Worm (Caenorhabditis elegans) whole organism, L1 larva: Measurements from ENCODE around the gene rab-37.

Experiments
- C34B4.2 ChIP-seq: sonication (generic microtip); optimal IDR thresholded peaks from 2 replicates; lab custom pipeline; 2017; ENCODE audit warnings: mild to moderate bottlenecking, missing genetic modification characterization, missing compliant biosample characterization
- F16B12.6 ChIP-seq: fragments of 150-350 bp; optimal IDR thresholded peaks from 2 replicates; lab custom pipeline; 2014; ENCODE audit warnings: missing biosample characterization, missing genetic modification characterization
- Y116A8C.19 ChIP-seq: sonication (generic microtip); optimal IDR thresholded peaks from 2 replicates; lab custom pipeline; 2016; ENCODE audit warnings: missing compliant biosample characterization, missing genetic modification characterization, borderline replicate concordance
- aha-1 ChIP-seq: fragments of 150-350 bp; optimal IDR thresholded peaks from 2 replicates; lab custom pipeline; 2014; ENCODE audit warnings: missing biosample characterization, missing genetic modification characterization
- alr-1 ChIP-seq: fragments of 200-800 bp; sonication (Bioruptor generic); optimal IDR thresholded peaks from 2 replicates; lab custom pipeline; 2018; ENCODE audit warnings: borderline replicate concordance, mild to moderate bottlenecking, missing genetic modification characterization, missing compliant biosample characterization
- ama-1 ChIP-seq: fragments of 150-350 bp; optimal IDR thresholded peaks from 2 replicates; lab custom pipeline; 2014
- ceh-8 ChIP-seq: fragments of 200-800 bp; sonication (Bioruptor generic); optimal IDR thresholded peaks from 2 replicates; lab custom pipeline; 2018; ENCODE audit warnings: mild to moderate bottlenecking, missing genetic modification characterization, moderate library complexity, missing compliant biosample characterization
- ceh-90 ChIP-seq: sonication (generic microtip); optimal IDR thresholded peaks from 2 replicates; lab custom pipeline; 2016; ENCODE audit warnings: missing genetic modification characterization, missing compliant biosample characterization
- ces-1 ChIP-seq: fragments of 150-350 bp; optimal IDR thresholded peaks from 2 replicates; lab custom pipeline; 2014; ENCODE audit warnings: missing biosample characterization, missing genetic modification reagents, missing genetic modification characterization
- dpl-1 ChIP-seq, 3 experiments: fragments of 150-350 bp in 2 of 3; sonication (generic microtip) in 1 of 3; optimal IDR thresholded peaks; 2 replicates each; lab custom pipeline; 2014 to 2017; ENCODE audit warnings: missing biosample characterization in 3 of 3, missing genetic modification characterization in 3 of 3, missing genetic modification reagents in 3 of 3
- efl-1 ChIP-seq, 4 experiments: fragments of 150-350 bp; optimal IDR thresholded peaks in 3 of 4; peaks in 1 of 4; 1 replicate in 1 of 4; 2 replicates in 3 of 4; lab custom pipeline; 2014; ENCODE audit warnings: missing biosample characterization in 2 of 4, missing genetic modification characterization in 2 of 4, missing genetic modification reagents in 2 of 4
- efl-3 ChIP-seq: fragments of 200-800 bp; sonication (Bioruptor generic); optimal IDR thresholded peaks from 2 replicates; lab custom pipeline; 2018; ENCODE audit warnings: mild to moderate bottlenecking, missing genetic modification characterization, missing compliant biosample characterization
- egl-13 ChIP-seq: sonication (generic microtip); optimal IDR thresholded peaks from 2 replicates; lab custom pipeline; 2016; ENCODE audit warnings: missing genotype, missing genetic modification reagents, missing genetic modification characterization, missing compliant biosample characterization
- egl-27 ChIP-seq, 2 experiments: fragments of 150-350 bp in 1 of 2; sonication (generic microtip); optimal IDR thresholded peaks; 3 replicates each; lab custom pipeline; 2017 to 2018; ENCODE audit warnings: missing biosample characterization in 2 of 2, missing genetic modification characterization in 2 of 2, missing genetic modification reagents in 2 of 2
- elt-2 ChIP-seq: sonication (generic microtip); optimal IDR thresholded peaks from 2 replicates; lab custom pipeline; 2016; ENCODE audit warnings: missing genetic modification characterization, mild to moderate bottlenecking, inconsistent platforms, missing compliant biosample characterization, missing genetic modification reagents
- elt-3 ChIP-seq, 6 experiments: fragments of 150-350 bp in 1 of 6; sonication (generic microtip); optimal IDR thresholded peaks; 2 replicates each; lab custom pipeline; 2017 to 2018; ENCODE audit warnings: missing biosample characterization in 6 of 6, missing genetic modification characterization in 6 of 6, inconsistent platforms in 1 of 6
- fkh-4 ChIP-seq: sonication (generic microtip); optimal IDR thresholded peaks from 2 replicates; lab custom pipeline; 2016; ENCODE audit warnings: missing compliant biosample characterization, missing genetic modification characterization, borderline replicate concordance
- fkh-8 ChIP-seq: sonication (generic microtip); optimal IDR thresholded peaks from 2 replicates; lab custom pipeline; 2016; ENCODE audit warnings: mild to moderate bottlenecking, missing genetic modification characterization, missing compliant biosample characterization
- hlh-4 ChIP-seq: sonication (generic microtip); optimal IDR thresholded peaks from 2 replicates; lab custom pipeline; 2016; ENCODE audit warnings: mild to moderate bottlenecking, missing genetic modification characterization, missing compliant biosample characterization
- irx-1 ChIP-seq: sonication (generic microtip); optimal IDR thresholded peaks from 2 replicates; lab custom pipeline; 2016; ENCODE audit warnings: missing genetic modification characterization, missing compliant biosample characterization
- isw-1 ChIP-seq: fragments of 200-800 bp; sonication (Bioruptor generic); IDR thresholded peaks from 2 replicates; pipeline ENCODE4 v1.3.6; 2022; ENCODE audit warnings: missing genetic modification characterization, missing compliant biosample characterization
- lin-13 ChIP-seq: fragments of 150-350 bp; optimal IDR thresholded peaks from 2 replicates; lab custom pipeline; 2014; ENCODE audit warnings: missing biosample characterization, missing genetic modification reagents, missing genetic modification characterization
- lin-14 ChIP-seq: fragments of 200-800 bp; sonication (Bioruptor generic); optimal IDR thresholded peaks from 2 replicates; lab custom pipeline; 2018; ENCODE audit warnings: mild to moderate bottlenecking, missing genetic modification characterization, moderate library complexity, missing compliant biosample characterization
- lsy-2 ChIP-seq, 2 experiments: fragments of 150-350 bp; optimal IDR thresholded peaks; 2 replicates each; lab custom pipeline; 2014; ENCODE audit warnings: missing biosample characterization in 2 of 2, missing genetic modification characterization in 2 of 2
- mab-9 ChIP-seq: fragments of 200-800 bp; sonication (Bioruptor generic); IDR thresholded peaks from 2 replicates; pipeline ENCODE4 v1.3.6; 2022; ENCODE audit warnings: missing genetic modification reagents, missing genetic modification characterization, missing compliant biosample characterization
- mep-1 ChIP-seq: fragments of 150-350 bp; optimal IDR thresholded peaks from 2 replicates; lab custom pipeline; 2014; ENCODE audit warnings: missing biosample characterization, missing genetic modification characterization
- nhr-11 ChIP-seq: fragments of 150-350 bp; optimal IDR thresholded peaks from 2 replicates; lab custom pipeline; 2014; ENCODE audit warnings: missing biosample characterization, missing genetic modification characterization
- nhr-20 ChIP-seq: sonication (generic microtip); optimal IDR thresholded peaks from 2 replicates; lab custom pipeline; 2016; ENCODE audit warnings: mild to moderate bottlenecking, missing genetic modification characterization, missing compliant biosample characterization
- nhr-47 ChIP-seq: sonication (generic microtip); optimal IDR thresholded peaks from 2 replicates; lab custom pipeline; 2016; ENCODE audit warnings: mild to moderate bottlenecking, missing genetic modification characterization, moderate library complexity, missing compliant biosample characterization
- nhr-71 ChIP-seq: sonication (generic microtip); optimal IDR thresholded peaks from 2 replicates; lab custom pipeline; 2016; ENCODE audit warnings: mild to moderate bottlenecking, missing genetic modification characterization, moderate library complexity, missing compliant biosample characterization
- nhr-77 ChIP-seq: fragments of 150-350 bp; optimal IDR thresholded peaks from 2 replicates; lab custom pipeline; 2014; ENCODE audit warnings: missing biosample characterization, missing genetic modification characterization
- nhr-84 ChIP-seq: sonication (generic microtip); optimal IDR thresholded peaks from 2 replicates; lab custom pipeline; 2017; ENCODE audit warnings: missing biosample characterization, missing genetic modification characterization
- nhr-90 ChIP-seq: sonication (generic microtip); optimal IDR thresholded peaks from 2 replicates; lab custom pipeline; 2016; ENCODE audit warnings: mild to moderate bottlenecking, missing genetic modification characterization, missing compliant biosample characterization; ENCODE audit not compliant: poor library complexity
- pag-3 ChIP-seq: sonication (generic microtip); optimal IDR thresholded peaks from 2 replicates; lab custom pipeline; 2017; ENCODE audit warnings: missing genetic modification characterization, mild to moderate bottlenecking, missing compliant biosample characterization, antibody characterized with exemption, borderline replicate concordance; ENCODE audit not compliant: insufficient read depth
- rnt-1 ChIP-seq: sonication (generic microtip); optimal IDR thresholded peaks from 2 replicates; lab custom pipeline; 2016; ENCODE audit warnings: mild to moderate bottlenecking, missing genetic modification characterization, moderate library complexity, missing compliant biosample characterization
- skn-1 ChIP-seq: fragments of 150-350 bp; optimal IDR thresholded peaks from 2 replicates; lab custom pipeline; 2014; ENCODE audit warnings: missing biosample characterization, missing genetic modification characterization
- snpc-4 ChIP-seq: fragments of 150-350 bp; optimal IDR thresholded peaks from 2 replicates; lab custom pipeline; 2014; ENCODE audit warnings: missing biosample characterization, missing genetic modification characterization
- snu-23 ChIP-seq: sonication (generic microtip); optimal IDR thresholded peaks from 2 replicates; lab custom pipeline; 2016; ENCODE audit warnings: missing genetic modification characterization, missing compliant biosample characterization
- swsn-7 ChIP-seq: sonication (generic microtip); optimal IDR thresholded peaks from 2 replicates; lab custom pipeline; 2016; ENCODE audit warnings: missing genetic modification characterization, missing compliant biosample characterization
- tbx-2 ChIP-seq: sonication (generic microtip); optimal IDR thresholded peaks from 2 replicates; lab custom pipeline; 2016; ENCODE audit warnings: missing genetic modification characterization, missing compliant biosample characterization
- unc-130 ChIP-seq: fragments of 150-350 bp; optimal IDR thresholded peaks from 2 replicates; lab custom pipeline; 2017; ENCODE audit warnings: missing biosample characterization, missing genetic modification characterization, inconsistent platforms
- unc-98 ChIP-seq: fragments of 200-800 bp; sonication (Bioruptor generic); IDR thresholded peaks from 2 replicates; pipeline ENCODE4 v1.3.6; 2022; ENCODE audit warnings: missing genetic modification characterization, missing compliant biosample characterization
- vab-15 ChIP-seq: sonication (generic microtip); optimal IDR thresholded peaks from 2 replicates; lab custom pipeline; 2017; ENCODE audit warnings: missing genotype, mild to moderate bottlenecking, missing genetic modification characterization, missing compliant biosample characterization
- xbp-1 ChIP-seq: sonication (generic microtip); optimal IDR thresholded peaks from 2 replicates; lab custom pipeline; 2016; ENCODE audit warnings: missing genetic modification characterization, missing compliant biosample characterization
- zag-1 ChIP-seq: fragments of 150-350 bp; optimal IDR thresholded peaks from 2 replicates; lab custom pipeline; 2014; ENCODE audit warnings: missing biosample characterization, missing genetic modification characterization
- zip-4 ChIP-seq: fragments of 200-800 bp; sonication (Bioruptor generic); optimal IDR thresholded peaks from 2 replicates; lab custom pipeline; 2018; ENCODE audit warnings: mild to moderate bottlenecking, missing genetic modification characterization, moderate library complexity, missing compliant biosample characterization
- ztf-11 ChIP-seq, 2 experiments: sonication (generic microtip); optimal IDR thresholded peaks; 2 replicates each; lab custom pipeline; 2016 to 2017; ENCODE audit warnings: missing genetic modification characterization in 2 of 2, missing biosample characterization in 1 of 2, missing compliant biosample characterization in 1 of 2
- ztf-4 ChIP-seq: fragments of 150-350 bp; optimal IDR thresholded peaks from 2 replicates; lab custom pipeline; 2014; ENCODE audit warnings: missing biosample characterization, missing genetic modification characterization

The rab-37 gene

DNA sequence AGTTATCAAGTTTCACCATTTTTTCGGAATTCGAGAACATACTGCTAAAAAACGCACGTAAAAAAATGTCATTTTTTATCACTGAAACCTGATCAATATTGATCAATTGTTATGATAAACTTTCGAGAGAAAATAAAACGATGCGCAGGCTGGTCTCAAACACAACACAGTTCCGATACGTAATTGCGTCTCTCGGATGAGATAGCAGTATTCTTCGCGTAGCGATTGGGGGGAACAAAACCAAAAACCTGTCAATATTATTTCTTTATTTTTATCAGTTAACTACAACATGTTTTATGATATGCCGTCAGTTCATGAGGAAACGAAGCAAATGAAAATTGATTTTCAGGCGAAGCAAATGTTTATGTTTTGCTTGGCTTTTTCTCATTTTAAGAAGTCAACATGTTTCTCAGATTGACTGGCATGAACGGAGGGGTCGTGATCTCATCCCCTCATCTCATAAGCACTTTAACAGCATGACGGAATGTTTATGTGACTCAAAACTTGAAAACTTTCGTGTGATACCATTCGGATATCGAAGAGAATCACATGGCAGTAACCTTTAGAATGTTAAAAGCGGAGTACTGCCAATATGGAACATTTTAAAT lies 20.0 kb downstream of the rab-37 start (continued):
- TF ChIP-seq lin-13 (no peak), rnt-1 (tag; lab: Kevin White, UChicago) (no peak), tbx-2 (no peak), egl-13 (tag; lab: Kevin White, UChicago) (no peak), nhr-90 (tag; lab: Kevin White, UChicago) (peak; percentile 32), F16B12.6 (no peak), elt-3 (tag; optimal IDR thresholded peaks at IDR 0.05; lab: Kevin White, UChicago) (peak in 1 of 6 experiments; percentile 53), Y116A8C.19 (no peak), ceh-90 (tag; lab: Kevin White, UChicago) (no peak), pag-3 (tag; lab: Kevin White, UChicago) (no peak), ztf-4 (tag; lab: Kevin White, UChicago) (no peak), nhr-77 (tag; lab: Kevin White, UChicago) (no peak)
- TF ChIP-seq, all 84 proteins: peak for 8

DNA sequence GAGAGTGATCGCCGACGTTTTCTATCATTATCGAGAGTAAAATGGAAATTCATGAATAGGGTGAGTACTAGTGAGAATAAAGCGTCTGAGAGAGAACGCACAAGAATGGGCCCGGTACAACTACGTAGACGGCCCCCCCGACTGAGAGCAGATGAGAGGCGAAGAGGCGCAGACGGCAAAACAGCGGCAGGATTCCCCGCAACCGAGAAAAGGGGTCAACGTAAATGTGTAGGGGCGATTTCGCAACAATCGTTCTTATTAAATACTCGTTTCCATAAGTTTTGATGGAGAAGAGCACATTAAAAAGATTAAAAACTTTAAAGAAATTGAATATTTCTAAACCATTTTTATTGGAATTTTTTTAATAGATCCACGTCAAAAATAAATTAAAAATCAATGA lies 21.0 kb downstream of the rab-37 start:
- TF ChIP-seq alr-1 (tag; lab: Kevin White, UChicago) = no peak
- peak; percentile 2 for TF ChIP-seq snu-23 (GFP tag; lab: Kevin White, UChicago)
- peak; percentile 5 for TF ChIP-seq swsn-7 (tag; lab: Kevin White, UChicago)
- no peak for TF ChIP-seq C34B4.2 (tag; lab: Kevin White, UChicago)
- TF ChIP-seq ztf-11 (tag; optimal IDR thresholded peaks at IDR 0.05; lab: Kevin White, UChicago) = no peak
- TF ChIP-seq xbp-1 = peak; percentile 24
- peak; percentile 28 for TF ChIP-seq mep-1 (tag; lab: Kevin White, UChicago)
- TF ChIP-seq pag-3 (tag; lab: Kevin White, UChicago) = no peak
- TF ChIP-seq lin-14 (GFP tag; lab: Kevin White, UChicago) = peak; percentile 59
- TF ChIP-seq elt-2 (tag; lab: Kevin White, UChicago) = no peak
- TF ChIP-seq zag-1 (tag; lab: Kevin White, UChicago) = no peak
- TF ChIP-seq isw-1 = no peak
- TF ChIP-seq fkh-4 (tag; lab: Kevin White, UChicago) = no peak
- TF ChIP-seq vab-15 = no peak
- TF ChIP-seq fkh-8 (tag; lab: Kevin White, UChicago) = no peak
- no peak for TF ChIP-seq unc-130 (tag; lab: Kevin White, UChicago)
- no peak for TF ChIP-seq nhr-84 (tag; lab: Kevin White, UChicago)
- TF ChIP-seq Y116A8C.19 = no peak
- TF ChIP-seq nhr-71 (tag; lab: Kevin White, UChicago) = peak; percentile 12
- TF ChIP-seq hlh-4 (tag; lab: Kevin White, UChicago) = no peak
- TF ChIP-seq irx-1 = no peak
- no peak for TF ChIP-seq unc-98 (GFP tag; lab: Robert Waterston, UW)
- TF ChIP-seq ceh-90 (tag; lab: Kevin White, UChicago) = no peak
- no peak for TF ChIP-seq ama-1 (lab: Kevin White, UChicago)
- TF ChIP-seq nhr-20 (tag; lab: Kevin White, UChicago) = peak; percentile 5
- no peak for TF ChIP-seq egl-13 (tag; lab: Kevin White, UChicago)
- TF ChIP-seq dpl-1 (GFP tag; optimal IDR thresholded peaks at IDR 0.05; lab: Kevin White, UChicago) = no peak
- TF ChIP-seq snpc-4 (tag; lab: Kevin White, UChicago) = peak; percentile 9
- no peak for TF ChIP-seq egl-27 (tag; optimal IDR thresholded peaks at IDR 0.05; lab: Kevin White, UChicago)
- TF ChIP-seq skn-1 (tag; lab: Kevin White, UChicago) = peak; percentile 44
- peak; percentile 23 for TF ChIP-seq nhr-47
- no peak for TF ChIP-seq mab-9 (GFP tag; lab: Robert Waterston, UW)
- no peak for TF ChIP-seq nhr-90 (tag; lab: Kevin White, UChicago)
- TF ChIP-seq elt-3 (tag; optimal IDR thresholded peaks at IDR 0.05; lab: Kevin White, UChicago) = no peak
- no peak for TF ChIP-seq nhr-11
- TF ChIP-seq ceh-8 (GFP tag; lab: Kevin White, UChicago) = no peak
- TF ChIP-seq zip-4 (GFP tag; lab: Kevin White, UChicago) = peak; percentile 80
- TF ChIP-seq lsy-2 (tag; optimal IDR thresholded peaks at IDR 0.05; lab: Kevin White, UChicago) = no peak
- no peak for TF ChIP-seq efl-3
- TF ChIP-seq rnt-1 (tag; lab: Kevin White, UChicago) = peak; percentile 65
- TF ChIP-seq tbx-2 = no peak
- no peak for TF ChIP-seq ces-1 (GFP tag; lab: Kevin White, UChicago)
- peak in 1 of 2 experiments; percentile 24 for TF ChIP-seq efl-1 (optimal IDR thresholded peaks at IDR 0.05; lab: Kevin White, UChicago)
- peak in 1 of 2 experiments; percentile 84 for TF ChIP-seq efl-1 (GFP tag; optimal IDR thresholded peaks at IDR 0.05 in 1 of 2; lab: Kevin White, UChicago)
- TF ChIP-seq aha-1 (tag; lab: Kevin White, UChicago) = no peak
